Worm (Caenorhabditis elegans) whole organism, L1 larva: ENCODE data around the gene F18A1.1.

Experiments used
- ceh-90 ChIP-seq: sonication (generic microtip); optimal IDR thresholded peaks from 2 replicates; lab custom pipeline; 2016; ENCODE audit warnings: missing genetic modification characterization, missing compliant biosample characterization
- lin-13 ChIP-seq: fragments of 150-350 bp; optimal IDR thresholded peaks from 2 replicates; lab custom pipeline; 2014; ENCODE audit warnings: missing biosample characterization, missing genetic modification reagents, missing genetic modification characterization
- mep-1 ChIP-seq: fragments of 150-350 bp; optimal IDR thresholded peaks from 2 replicates; lab custom pipeline; 2014; ENCODE audit warnings: missing biosample characterization, missing genetic modification characterization
- nhr-76 ChIP-seq: sonication (generic microtip); optimal IDR thresholded peaks from 2 replicates; lab custom pipeline; 2017; ENCODE audit warnings: missing biosample characterization, missing genetic modification characterization
- zag-1 ChIP-seq: fragments of 150-350 bp; optimal IDR thresholded peaks from 2 replicates; lab custom pipeline; 2014; ENCODE audit warnings: missing biosample characterization, missing genetic modification characterization

DNA sequence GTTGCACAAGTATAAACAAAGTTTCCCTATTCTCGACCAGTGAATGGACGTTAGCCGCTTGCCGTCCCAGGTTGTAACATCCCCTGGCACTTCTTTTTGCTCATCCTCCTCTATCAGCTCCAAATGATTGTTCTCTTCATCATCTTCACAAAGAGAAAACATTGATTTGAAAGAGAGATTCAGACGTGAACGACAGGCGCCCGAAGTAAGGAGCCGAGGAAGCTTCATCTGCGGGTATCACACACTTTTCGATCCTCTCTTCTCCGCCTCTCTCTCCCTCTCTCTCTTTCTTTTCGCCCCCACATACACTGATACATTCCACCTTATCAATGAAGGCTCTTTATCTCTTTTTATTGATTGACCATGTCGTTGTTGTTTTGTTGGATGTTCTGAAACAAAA is 38.1 kb downstream of the F18A1.1 start:
- TF ChIP-seq mep-1 (tag; lab: Kevin White, UChicago) (no peak), zag-1 (tag; lab: Kevin White, UChicago) (no peak), nhr-76 (no peak), ceh-90 (tag; lab: Kevin White, UChicago) (no peak), lin-13 (no peak)
